Worm (Caenorhabditis elegans) whole organism, L1 larva: ENCODE measurements around the gene F37B4.10.

ENCODE experiments used
- C34B4.2 ChIP-seq: sonication (generic microtip); optimal IDR thresholded peaks from 2 replicates; lab custom pipeline; 2017; ENCODE audit warnings: mild to moderate bottlenecking, missing genetic modification characterization, missing compliant biosample characterization
- Y116A8C.19 ChIP-seq: sonication (generic microtip); optimal IDR thresholded peaks from 2 replicates; lab custom pipeline; 2016; ENCODE audit warnings: missing compliant biosample characterization, missing genetic modification characterization, borderline replicate concordance
- alr-1 ChIP-seq: fragments of 200-800 bp; sonication (Bioruptor generic); optimal IDR thresholded peaks from 2 replicates; lab custom pipeline; 2018; ENCODE audit warnings: borderline replicate concordance, mild to moderate bottlenecking, missing genetic modification characterization, missing compliant biosample characterization
- ceh-90 ChIP-seq: sonication (generic microtip); optimal IDR thresholded peaks from 2 replicates; lab custom pipeline; 2016; ENCODE audit warnings: missing genetic modification characterization, missing compliant biosample characterization
- ces-1 ChIP-seq: fragments of 150-350 bp; optimal IDR thresholded peaks from 2 replicates; lab custom pipeline; 2014; ENCODE audit warnings: missing biosample characterization, missing genetic modification reagents, missing genetic modification characterization
- dpl-1 ChIP-seq, 3 experiments: fragments of 150-350 bp in 2 of 3; sonication (generic microtip) in 1 of 3; optimal IDR thresholded peaks; 2 replicates each; lab custom pipeline; 2014 to 2017; ENCODE audit warnings: missing biosample characterization in 3 of 3, missing genetic modification characterization in 3 of 3, missing genetic modification reagents in 3 of 3
- dsc-1 ChIP-seq: sonication (generic microtip); optimal IDR thresholded peaks from 2 replicates; lab custom pipeline; 2016; ENCODE audit warnings: mild to moderate bottlenecking, missing genetic modification characterization, missing compliant biosample characterization
- efl-1 ChIP-seq, 4 experiments: fragments of 150-350 bp; optimal IDR thresholded peaks in 3 of 4; peaks in 1 of 4; 1 replicate in 1 of 4; 2 replicates in 3 of 4; lab custom pipeline; 2014; ENCODE audit warnings: missing biosample characterization in 2 of 4, missing genetic modification characterization in 2 of 4, missing genetic modification reagents in 2 of 4
- elt-2 ChIP-seq: sonication (generic microtip); optimal IDR thresholded peaks from 2 replicates; lab custom pipeline; 2016; ENCODE audit warnings: missing genetic modification characterization, mild to moderate bottlenecking, inconsistent platforms, missing compliant biosample characterization, missing genetic modification reagents
- elt-3 ChIP-seq, 6 experiments: fragments of 150-350 bp in 1 of 6; sonication (generic microtip); optimal IDR thresholded peaks; 2 replicates each; lab custom pipeline; 2017 to 2018; ENCODE audit warnings: missing biosample characterization in 6 of 6, missing genetic modification characterization in 6 of 6, inconsistent platforms in 1 of 6
- fkh-4 ChIP-seq: sonication (generic microtip); optimal IDR thresholded peaks from 2 replicates; lab custom pipeline; 2016; ENCODE audit warnings: missing compliant biosample characterization, missing genetic modification characterization, borderline replicate concordance
- hlh-17 ChIP-seq: fragments of 200-800 bp; sonication (Bioruptor generic); optimal IDR thresholded peaks from 2 replicates; lab custom pipeline; 2018; ENCODE audit warnings: missing genetic modification characterization, mild to moderate bottlenecking, missing compliant biosample characterization, moderate library complexity, borderline replicate concordance
- irx-1 ChIP-seq: sonication (generic microtip); optimal IDR thresholded peaks from 2 replicates; lab custom pipeline; 2016; ENCODE audit warnings: missing genetic modification characterization, missing compliant biosample characterization
- lin-14 ChIP-seq: fragments of 200-800 bp; sonication (Bioruptor generic); optimal IDR thresholded peaks from 2 replicates; lab custom pipeline; 2018; ENCODE audit warnings: mild to moderate bottlenecking, missing genetic modification characterization, moderate library complexity, missing compliant biosample characterization
- lir-3 ChIP-seq: sonication (generic microtip); optimal IDR thresholded peaks from 2 replicates; lab custom pipeline; 2016; ENCODE audit warnings: mild to moderate bottlenecking, missing genetic modification characterization, moderate library complexity, missing compliant biosample characterization; ENCODE audit not compliant: poor library complexity
- lsy-2 ChIP-seq, 2 experiments: fragments of 150-350 bp; optimal IDR thresholded peaks; 2 replicates each; lab custom pipeline; 2014; ENCODE audit warnings: missing biosample characterization in 2 of 2, missing genetic modification characterization in 2 of 2
- mdl-1 ChIP-seq, 2 experiments: fragments of 150-350 bp; optimal IDR thresholded peaks; 2 replicates each; lab custom pipeline; 2014 to 2017; ENCODE audit warnings: missing biosample characterization in 2 of 2, missing genetic modification characterization in 2 of 2, inconsistent platforms in 1 of 2
- nhr-11 ChIP-seq: fragments of 150-350 bp; optimal IDR thresholded peaks from 2 replicates; lab custom pipeline; 2014; ENCODE audit warnings: missing biosample characterization, missing genetic modification characterization
- nhr-19 ChIP-seq: fragments of 200-800 bp; sonication (Bioruptor generic); conservative IDR thresholded peaks from 2 replicates; pipeline ENCODE4 v1.3.6; 2022; ENCODE audit warnings: missing genetic modification characterization, missing compliant biosample characterization
- nhr-76 ChIP-seq: sonication (generic microtip); optimal IDR thresholded peaks from 2 replicates; lab custom pipeline; 2017; ENCODE audit warnings: missing biosample characterization, missing genetic modification characterization
- nhr-85 ChIP-seq: sonication (generic microtip); peaks from one replicate; lab custom pipeline; 2016; ENCODE audit warnings: missing genetic modification characterization, inconsistent platforms, missing compliant biosample characterization
- nhr-90 ChIP-seq: sonication (generic microtip); optimal IDR thresholded peaks from 2 replicates; lab custom pipeline; 2016; ENCODE audit warnings: mild to moderate bottlenecking, missing genetic modification characterization, missing compliant biosample characterization; ENCODE audit not compliant: poor library complexity
- rnt-1 ChIP-seq: sonication (generic microtip); optimal IDR thresholded peaks from 2 replicates; lab custom pipeline; 2016; ENCODE audit warnings: mild to moderate bottlenecking, missing genetic modification characterization, moderate library complexity, missing compliant biosample characterization
- skn-1 ChIP-seq: fragments of 150-350 bp; optimal IDR thresholded peaks from 2 replicates; lab custom pipeline; 2014; ENCODE audit warnings: missing biosample characterization, missing genetic modification characterization
- unc-30 ChIP-seq: sonication (generic microtip); optimal IDR thresholded peaks from 2 replicates; lab custom pipeline; 2017; ENCODE audit warnings: missing biosample characterization, missing genetic modification characterization
- unc-62 ChIP-seq: fragments of 150-350 bp; optimal IDR thresholded peaks from 2 replicates; lab custom pipeline; 2014; ENCODE audit warnings: missing biosample characterization, missing genetic modification reagents, missing genetic modification characterization
- xbp-1 ChIP-seq: sonication (generic microtip); optimal IDR thresholded peaks from 2 replicates; lab custom pipeline; 2016; ENCODE audit warnings: missing genetic modification characterization, missing compliant biosample characterization
- zag-1 ChIP-seq: fragments of 150-350 bp; optimal IDR thresholded peaks from 2 replicates; lab custom pipeline; 2014; ENCODE audit warnings: missing biosample characterization, missing genetic modification characterization
- zip-4 ChIP-seq: fragments of 200-800 bp; sonication (Bioruptor generic); optimal IDR thresholded peaks from 2 replicates; lab custom pipeline; 2018; ENCODE audit warnings: mild to moderate bottlenecking, missing genetic modification characterization, moderate library complexity, missing compliant biosample characterization

The F37B4.10 gene

DNA sequence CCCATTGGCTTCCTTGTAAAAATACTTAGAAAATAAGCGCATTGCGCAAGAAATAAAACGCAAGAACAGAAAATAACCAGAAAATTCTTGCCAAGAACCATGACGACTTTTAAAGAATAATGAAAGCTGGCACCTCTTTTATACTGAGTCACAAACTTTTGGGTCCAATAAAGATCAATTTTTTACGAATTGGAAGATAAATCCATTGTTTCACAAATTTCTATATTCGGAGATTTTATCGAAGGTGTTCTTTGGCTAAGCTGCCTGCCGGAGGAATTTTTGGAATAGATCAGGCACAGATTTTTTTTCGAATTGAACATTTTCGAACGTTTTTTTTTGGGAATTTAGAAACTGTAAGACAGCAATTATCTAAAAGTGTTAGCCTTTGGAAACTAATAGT, 35.5 kb upstream of the F37B4.10 start, which contains the start of gene C31B8.9:
Gene C31B8.9, minus strand, starts transcription at position 101 of the 400 bp plus-strand sequence.
- TF ChIP-seq rnt-1 (no peak), dsc-1 (no peak), zag-1 (tag; lab: Kevin White, UChicago) (no peak), xbp-1 (tag; lab: Kevin White, UChicago) (no peak), lsy-2 (tag; optimal IDR thresholded peaks at IDR 0.05; lab: Kevin White, UChicago) (no peak), zip-4 (GFP tag; lab: Kevin White, UChicago) (no peak), nhr-11 (no peak)

ce11 chrV:2909525-2909924, 32.1 kb upstream of the F37B4.10 start, which contains the start of gene zmp-3:
TSS of gene zmp-3 (minus strand) at chrV:2909625.
- no peak for TF ChIP-seq ceh-90 (tag; lab: Kevin White, UChicago)
- TF ChIP-seq rnt-1, result no peak
- TF ChIP-seq efl-1 (optimal IDR thresholded peaks at IDR 0.05; lab: Kevin White, UChicago), result no peak
- no peak for TF ChIP-seq efl-1 (GFP tag; optimal IDR thresholded peaks at IDR 0.05 in 1 of 2; lab: Kevin White, UChicago)
- no peak for TF ChIP-seq dpl-1 (GFP tag; optimal IDR thresholded peaks at IDR 0.05; lab: Kevin White, UChicago)
- TF ChIP-seq unc-62 (GFP tag; lab: Kevin White, UChicago), result no peak
- no peak for TF ChIP-seq C34B4.2 (tag; lab: Kevin White, UChicago)
- no peak for TF ChIP-seq zag-1 (tag; lab: Kevin White, UChicago)
- TF ChIP-seq alr-1 (tag; lab: Kevin White, UChicago), result no peak
- TF ChIP-seq unc-30 (tag; lab: Kevin White, UChicago), result no peak
- no peak for TF ChIP-seq irx-1 (tag; lab: Kevin White, UChicago)
- TF ChIP-seq elt-3 (tag; optimal IDR thresholded peaks at IDR 0.05; lab: Kevin White, UChicago), result peak in 1 of 6 experiments; percentile 42
- no peak for TF ChIP-seq skn-1 (tag; lab: Kevin White, UChicago)
- TF ChIP-seq fkh-4, result no peak
- TF ChIP-seq ces-1, result no peak
- peak; percentile 60 for TF ChIP-seq nhr-85 (tag; lab: Kevin White, UChicago)
- TF ChIP-seq nhr-11, result no peak

DNA sequence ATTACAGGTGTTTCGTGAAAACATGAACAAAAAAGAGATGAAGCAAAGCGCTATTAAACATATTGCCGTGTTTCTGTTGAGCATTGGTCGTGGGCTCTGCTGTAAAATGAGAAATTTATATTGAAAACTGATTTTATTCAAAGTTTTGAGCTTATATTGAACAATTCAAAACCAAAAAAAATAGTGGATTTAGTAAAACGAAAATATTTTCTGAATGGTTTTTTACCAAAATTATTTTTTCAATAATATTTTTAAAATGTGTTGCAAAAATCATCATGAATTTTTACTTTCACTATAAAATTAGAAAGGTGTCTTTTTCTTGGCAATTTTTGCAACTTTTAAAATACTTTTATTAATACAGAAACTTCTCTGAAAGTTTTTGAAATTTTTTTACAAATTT, 25.8 kb upstream of the F37B4.10 start, which contains the start of gene C31B8.7:
Gene C31B8.7, minus strand, starts transcription at position 101 of the 400 bp plus-strand sequence.
- TF ChIP-seq Y116A8C.19 (tag; lab: Kevin White, UChicago), result no peak
- TF ChIP-seq lsy-2 (tag; optimal IDR thresholded peaks at IDR 0.05; lab: Kevin White, UChicago), result no peak
- TF ChIP-seq nhr-90 (tag; lab: Kevin White, UChicago), result no peak
- TF ChIP-seq C34B4.2 (tag; lab: Kevin White, UChicago), result no peak
- no peak for TF ChIP-seq mdl-1 (tag; optimal IDR thresholded peaks at IDR 0.05; lab: Kevin White, UChicago)
- no peak for TF ChIP-seq rnt-1

DNA sequence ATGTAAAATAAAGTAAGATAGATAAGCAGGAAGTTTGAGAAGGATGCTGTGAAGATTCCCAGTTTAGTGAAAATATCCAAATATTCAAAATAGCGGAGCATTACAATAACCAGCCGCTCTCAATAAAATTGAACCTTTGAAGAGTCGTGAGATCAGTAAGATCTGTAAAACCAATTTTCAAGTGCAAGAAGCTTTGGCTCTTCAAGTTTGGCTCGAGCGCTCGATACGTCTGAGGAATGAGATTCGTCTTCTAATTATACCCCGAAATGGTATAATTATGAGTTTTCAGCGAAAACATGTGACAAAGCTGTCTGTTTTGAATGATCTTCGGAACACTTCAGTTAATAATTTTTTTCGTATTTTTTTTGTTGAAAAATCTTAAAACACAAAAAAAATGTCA, 22.5 kb upstream of the F37B4.10 start, which contains the start of gene str-46:
Gene str-46, minus strand, starts transcription at position 101 of the 400 bp plus-strand sequence.
- TF ChIP-seq nhr-19 (GFP tag; lab: Robert Waterston, UW), result no peak
- TF ChIP-seq efl-1 (optimal IDR thresholded peaks at IDR 0.05; lab: Kevin White, UChicago), result no peak
- peak in 1 of 2 experiments; percentile 8 for TF ChIP-seq efl-1 (GFP tag; optimal IDR thresholded peaks at IDR 0.05 in 1 of 2; lab: Kevin White, UChicago)
- TF ChIP-seq fkh-4, result no peak
- no peak for TF ChIP-seq nhr-85 (tag; lab: Kevin White, UChicago)
- TF ChIP-seq nhr-90 (tag; lab: Kevin White, UChicago), result no peak
- TF ChIP-seq lin-14, result no peak
- TF ChIP-seq nhr-76 (tag; lab: Kevin White, UChicago), result no peak

- peak; percentile 3 for TF ChIP-seq elt-2 (tag; lab: Kevin White, UChicago)
- no peak for TF ChIP-seq lir-3 (tag; lab: Kevin White, UChicago)
Measured at ce11 chrV:2896198-2896660, 18.8 kb upstream of the F37B4.10 start, which contains the start of gene pals-32. TSS of gene pals-32 (plus strand) at chrV:2896610.

ce11 chrV:2892976-2893375, 15.6 kb upstream of the F37B4.10 start, which contains the start of gene srh-127:
TSS of gene srh-127 (plus strand) at chrV:2893276.
- no peak for TF ChIP-seq efl-1 (optimal IDR thresholded peaks at IDR 0.05; lab: Kevin White, UChicago)
- TF ChIP-seq efl-1 (GFP tag; optimal IDR thresholded peaks at IDR 0.05 in 1 of 2; lab: Kevin White, UChicago), result peak in 1 of 2 experiments; percentile 17
- TF ChIP-seq hlh-17 (GFP tag; lab: Kevin White, UChicago), result no peak
